Fruit fly (Drosophila melanogaster): ENCODE results near the gene unc80.

unc80 gene

DNA sequence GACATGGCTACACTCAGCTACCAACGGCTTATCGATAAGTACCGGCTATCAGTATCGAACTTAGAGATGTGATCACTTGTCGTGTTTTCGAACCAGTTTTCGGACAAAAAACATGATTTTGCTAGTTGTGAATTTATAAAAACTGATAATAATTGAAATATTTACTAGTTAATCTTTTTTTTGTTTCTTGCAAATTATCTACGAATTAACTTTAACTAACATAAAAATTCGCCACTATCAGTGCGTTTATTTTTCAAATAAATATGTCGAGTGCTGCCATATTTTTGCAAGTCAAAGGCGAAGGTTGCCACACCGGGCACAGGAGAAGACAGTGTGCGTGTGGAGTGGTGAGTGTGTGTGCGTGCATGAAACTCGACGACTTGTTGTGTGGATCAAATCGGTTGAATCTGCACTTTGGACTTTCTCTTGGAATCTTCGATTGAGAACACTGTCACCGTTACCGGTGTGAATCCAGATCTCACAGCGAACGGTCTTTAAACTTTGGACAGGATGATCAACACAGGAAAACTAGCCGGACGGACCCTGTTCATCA, 15.0 kb downstream of the unc80 start, which contains the start of gene Hsdl2 (continued):
- TF ChIP-seq Med (GFP tag) (peak; percentile 86), CG3065 (GFP tag; optimal IDR thresholded peaks at IDR 0.05) (no peak), p53 (GFP tag; optimal IDR thresholded peaks at IDR 0.05) (no peak), ssp (GFP tag; IDR thresholded peaks at IDR 0.05) (peak; percentile 40; the same call in 1 of the 2 replicates), her (GFP tag; optimal IDR thresholded peaks at IDR 0.05) (no peak), hkb (optimal IDR thresholded peaks at IDR 0.05) (peak; percentile 52), hkb (GFP tag; IDR thresholded peaks at IDR 0.05) (peak; percentile 46; the same call in 1 of the 2 replicates), CG9876 (GFP tag; optimal IDR thresholded peaks at IDR 0.05) (no peak), aop (GFP tag; IDR thresholded peaks at IDR 0.05) (no peak), onecut (GFP tag; IDR thresholded peaks at IDR 0.05) (no peak), prd (optimal IDR thresholded peaks at IDR 0.05) (no peak), prd (GFP tag; IDR thresholded peaks at IDR 0.05) (peak; percentile 70), ab (GFP tag; optimal IDR thresholded peaks at IDR 0.05) (peak; percentile 5), CG2875 (GFP tag; optimal IDR thresholded peaks at IDR 0.05) (no peak), CG7987 (GFP tag; optimal IDR thresholded peaks at IDR 0.05) (peak; percentile 28), CG4404 (GFP tag; IDR thresholded peaks at IDR 0.05) (peak; percentile 28; the same call in 1 of the 2 replicates), bcd (GFP tag; optimal IDR thresholded peaks at IDR 0.05) (no peak), tgo (GFP tag; IDR thresholded peaks at IDR 0.05) (peak; percentile 48; the same call in 2 of the 3 replicates), dm (GFP tag; optimal IDR thresholded peaks at IDR 0.05) (peak; percentile 32), Rx (GFP tag; IDR thresholded peaks at IDR 0.05) (peak; percentile 41; the same call in 1 of the 2 replicates), Jarid2 (GFP tag; optimal IDR thresholded peaks at IDR 0.05) (no peak), Atf-2 (GFP tag; optimal IDR thresholded peaks at IDR 0.05) (no peak), vnd (GFP tag; IDR thresholded peaks at IDR 0.05; ENCODE audit: partially characterized antibody) (peak; percentile 51; the same call in 2 of the 3 replicates), CG2116 (GFP tag; optimal IDR thresholded peaks at IDR 0.05) (peak; percentile 90), chn (GFP tag; optimal IDR thresholded peaks at IDR 0.05) (no peak), CG7963 (GFP tag; IDR thresholded peaks at IDR 0.05; ENCODE audit: partially characterized antibody) (0 out of 3 replicates have a peak, but pooled peaks have one; percentile 42), CG4730 (GFP tag; IDR thresholded peaks at IDR 0.05) (0 out of 2 replicates have a peak, but pooled peaks have one; percentile 22), cato (GFP tag; optimal IDR thresholded peaks at IDR 0.05; ENCODE audit: borderline replicate concordance) (no peak), pum (GFP tag; optimal IDR thresholded peaks at IDR 0.05) (peak; percentile 0), Nf-YA (GFP tag; IDR thresholded peaks at IDR 0.05) (no peak), CG14667 (GFP tag; IDR thresholded peaks at IDR 0.05) (peak; percentile 21; the same call in 1 of the 2 replicates), CG9797 (GFP tag; optimal IDR thresholded peaks at IDR 0.05) (peak; percentile 49), dpn (GFP tag; optimal IDR thresholded peaks at IDR 0.05) (peak in 1 of 2 experiments; percentile 29), chif (GFP tag; optimal IDR thresholded peaks at IDR 0.05) (peak in 1 of 2 experiments; percentile 1), Hr3 (GFP tag; optimal IDR thresholded peaks at IDR 0.05) (peak; percentile 34), CG18599 (GFP tag; optimal IDR thresholded peaks at IDR 0.05) (no peak), sug (tag; optimal IDR thresholded peaks at IDR 0.05) (no peak), knrl (GFP tag; IDR thresholded peaks at IDR 0.05; ENCODE audit: partially characterized antibody) (peak; percentile 67), CG9932 (GFP tag; IDR thresholded peaks at IDR 0.05) (peak; percentile 62), Hr39 (optimal IDR thresholded peaks at IDR 0.05) (no peak), Pdp1 (GFP tag; optimal IDR thresholded peaks at IDR 0.05) (peak in 1 of 2 experiments; percentile 47), ham (GFP tag; IDR thresholded peaks at IDR 0.05) (no peak), CG2129 (GFP tag; IDR thresholded peaks at IDR 0.05; ENCODE audit: partially characterized antibody) (no peak), maf-S (GFP tag; optimal IDR thresholded peaks at IDR 0.05) (no peak), CG11085 (GFP tag; IDR thresholded peaks at IDR 0.05) (0 out of 2 replicates have a peak, but pooled peaks have one; percentile 60), gcm (GFP tag; optimal IDR thresholded peaks at IDR 0.05) (no peak), lmd (GFP tag; IDR thresholded peaks at IDR 0.05) (peak; percentile 38; the same call in 1 of the 2 replicates), sens (GFP tag) (peak; percentile 91), CG10366 (GFP tag; IDR thresholded peaks at IDR 0.05) (no peak), CG34224 (GFP tag; IDR thresholded peaks at IDR 0.05; ENCODE audit: partially characterized antibody) (peak; percentile 72), CG42726 (GFP tag; IDR thresholded peaks at IDR 0.05; ENCODE audit: partially characterized antibody) (no peak)

Data from whole organism, embryonic.